Fruit fly (Drosophila melanogaster): ENCODE results near the gene CG17264.

- TF ChIP-seq dsf (GFP tag; optimal IDR thresholded peaks at IDR 0.05; ENCODE audit: borderline replicate concordance) = no peak
- no peak for TF ChIP-seq Mio (GFP tag; optimal IDR thresholded peaks at IDR 0.05)
- TF ChIP-seq sage (GFP tag; optimal IDR thresholded peaks at IDR 0.05) = no peak
- no peak for TF ChIP-seq CG9705 (GFP tag; optimal IDR thresholded peaks at IDR 0.05)
- no peak for TF ChIP-seq brk (GFP tag; optimal IDR thresholded peaks at IDR 0.05)
- TF ChIP-seq CG32264 (GFP tag; optimal IDR thresholded peaks at IDR 0.05) = no peak
- no peak for TF ChIP-seq Myc (optimal IDR thresholded peaks at IDR 0.05)
- no peak for TF ChIP-seq Hr83 (GFP tag; optimal IDR thresholded peaks at IDR 0.05; ENCODE audit: poor library complexity, severe bottlenecking)
- no peak for TF ChIP-seq h (GFP tag; optimal IDR thresholded peaks at IDR 0.05)
- no peak for TF ChIP-seq psq (GFP tag; optimal IDR thresholded peaks at IDR 0.05)
- TF ChIP-seq br (GFP tag; optimal IDR thresholded peaks at IDR 0.05) = no peak
- TF ChIP-seq foxo (GFP tag; optimal IDR thresholded peaks at IDR 0.05) = no peak
- no peak for TF ChIP-seq CrebA (GFP tag; optimal IDR thresholded peaks at IDR 0.05; ENCODE audit: borderline replicate concordance)
Measured at dm6 chr2L:2993236-2993635, 25.1 kb upstream of the CG17264 start.

Data from whole organism, wandering third instar larva.